Fruit fly (Drosophila melanogaster): ENCODE measurements around the gene rg.

DNA sequence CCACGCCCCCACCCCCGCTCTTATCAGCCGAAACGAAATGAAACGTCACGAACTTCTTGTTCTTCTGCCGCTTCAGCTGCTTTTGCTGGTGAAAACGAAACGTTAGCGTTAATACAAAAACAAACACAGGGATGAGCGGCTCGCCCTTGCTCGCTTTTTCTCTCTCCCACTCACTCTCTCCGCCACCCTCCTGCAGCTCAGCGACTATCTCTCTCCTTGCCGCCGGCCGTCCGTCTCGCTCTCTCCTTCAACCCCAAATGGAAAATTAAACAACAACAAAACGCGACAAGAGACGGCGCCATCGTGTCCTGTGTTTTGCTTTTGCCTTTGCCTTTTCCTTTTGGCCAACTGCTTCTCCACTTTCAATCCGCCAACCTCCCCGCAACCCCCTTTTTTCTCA, 8.8 kb downstream of the rg start:
- no peak for TF ChIP-seq ey (GFP tag; optimal IDR thresholded peaks at IDR 0.05)
- no peak for TF ChIP-seq pan (optimal IDR thresholded peaks at IDR 0.05)
- TF ChIP-seq br (GFP tag; optimal IDR thresholded peaks at IDR 0.05), result no peak
- TF ChIP-seq psq (GFP tag; optimal IDR thresholded peaks at IDR 0.05), result no peak
- TF ChIP-seq OdsH (GFP tag; optimal IDR thresholded peaks at IDR 0.05), result no peak
- TF ChIP-seq sage (GFP tag; optimal IDR thresholded peaks at IDR 0.05), result no peak
- no peak for TF ChIP-seq Hr83 (GFP tag; optimal IDR thresholded peaks at IDR 0.05; ENCODE audit: poor library complexity, severe bottlenecking)
- no peak for TF ChIP-seq h (GFP tag; optimal IDR thresholded peaks at IDR 0.05)
- TF ChIP-seq foxo (GFP tag; optimal IDR thresholded peaks at IDR 0.05), result no peak
- no peak for TF ChIP-seq usp (GFP tag; optimal IDR thresholded peaks at IDR 0.05)
- TF ChIP-seq fru (GFP tag; optimal IDR thresholded peaks at IDR 0.05), result no peak

Data from whole organism, wandering third instar larva.